Fruit fly (Drosophila melanogaster) whole organism: ENCODE measurements around the gene CG4239.

ENCODE experiments used
- CG8478 ChIP-seq: fragments of >200 bp; optimal IDR thresholded peaks from 2 replicates; lab custom pipeline; 2018; ENCODE audit warnings: inconsistent platforms
- Dll ChIP-seq: fragments of >200 bp; optimal IDR thresholded peaks from 2 replicates; lab custom pipeline; 2017
- EcR ChIP-seq, 2 experiments: fragments of >200 bp; optimal IDR thresholded peaks; 2 replicates each; lab custom pipeline; 2017; ENCODE audit warnings: missing biosample characterization in 2 of 2, missing genetic modification characterization in 2 of 2, missing genetic modification reagents in 2 of 2
- psq ChIP-seq: fragments of >200 bp; optimal IDR thresholded peaks from 2 replicates; lab custom pipeline; 2017
- usp ChIP-seq: fragments of >200 bp; optimal IDR thresholded peaks from 2 replicates; lab custom pipeline; 2017; ENCODE audit warnings: missing biosample characterization, missing genetic modification characterization, mixed read lengths

dm6 chrX:16385942-16386392 is 889 bp downstream of the CG4239 start:
- no peak for TF ChIP-seq psq
- no peak for TF ChIP-seq usp (GFP tag; lab: Kevin White, UChicago)
- TF ChIP-seq EcR (GFP tag; optimal IDR thresholded peaks at IDR 0.05; lab: Kevin White, UChicago): no peak
- no peak for TF ChIP-seq CG8478 (lab: Kevin White, UChicago)
- TF ChIP-seq Dll (lab: Kevin White, UChicago): no peak
